Worm (Caenorhabditis elegans): ENCODE measurements around the gene str-47.

str-47 gene

DNA sequence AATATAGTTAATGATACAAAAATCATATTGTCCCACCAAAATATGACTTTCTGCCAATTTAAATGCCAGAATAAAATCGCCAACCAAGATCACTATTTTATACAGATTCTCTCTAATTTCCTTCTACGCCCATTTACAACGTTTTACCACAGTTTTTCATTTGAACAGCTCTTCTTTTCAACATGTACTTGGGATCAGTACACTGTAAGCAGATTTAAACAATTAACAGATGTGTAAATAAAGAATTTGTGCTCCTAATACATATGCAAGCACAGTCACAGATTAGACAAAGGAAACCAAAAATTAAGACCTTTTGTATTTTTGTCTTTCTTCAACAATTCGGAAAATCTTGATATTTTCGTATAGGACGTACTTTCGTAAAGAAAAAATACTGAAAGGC is 2.1 kb upstream of the str-47 start, which contains the start of gene F07C4.11:
TSS of gene F07C4.11 (minus strand) at position 101 of the 400 bp plus-strand sequence.
- TF ChIP-seq ztf-4 (tag; optimal IDR thresholded peaks at IDR 0.05): no peak
- no peak for TF ChIP-seq ztf-11 (tag; optimal IDR thresholded peaks at IDR 0.05)
- TF ChIP-seq lin-39 (tag; optimal IDR thresholded peaks at IDR 0.05): no peak
- no peak for TF ChIP-seq blmp-1 (tag; optimal IDR thresholded peaks at IDR 0.05; ENCODE audit: insufficient read depth)
- TF ChIP-seq egl-27 (tag; optimal IDR thresholded peaks at IDR 0.05): no peak
- no peak for TF ChIP-seq mbf-1 (tag; optimal IDR thresholded peaks at IDR 0.05)
- no peak for TF ChIP-seq nhr-11 (tag; optimal IDR thresholded peaks at IDR 0.05)
- no peak for TF ChIP-seq nhr-23 (tag; optimal IDR thresholded peaks at IDR 0.05)
- no peak for TF ChIP-seq skn-1 (tag; optimal IDR thresholded peaks at IDR 0.05)
- TF ChIP-seq mdl-1 (tag; optimal IDR thresholded peaks at IDR 0.05): no peak
- TF ChIP-seq R02D3.7 (tag; optimal IDR thresholded peaks at IDR 0.05): no peak
- TF ChIP-seq mab-5 (tag; optimal IDR thresholded peaks at IDR 0.05): no peak
- no peak for TF ChIP-seq lin-11 (tag; optimal IDR thresholded peaks at IDR 0.05)
- no peak for TF ChIP-seq nhr-129 (tag; optimal IDR thresholded peaks at IDR 0.05)
- TF ChIP-seq dmd-4 (tag; optimal IDR thresholded peaks at IDR 0.05): no peak
- no peak for TF ChIP-seq zag-1 (tag; optimal IDR thresholded peaks at IDR 0.05)
- TF ChIP-seq unc-55 (GFP tag; optimal IDR thresholded peaks at IDR 0.05): no peak

- TF ChIP-seq elt-3 (tag; optimal IDR thresholded peaks at IDR 0.05) (no peak), ceh-82 (tag; optimal IDR thresholded peaks at IDR 0.05) (no peak), ztf-11 (tag; optimal IDR thresholded peaks at IDR 0.05) (no peak), zag-1 (tag; optimal IDR thresholded peaks at IDR 0.05) (no peak), Y55F3AM.14 (GFP tag; optimal IDR thresholded peaks at IDR 0.05) (no peak), lsy-2 (tag; optimal IDR thresholded peaks at IDR 0.05) (no peak), ZK546.5 (tag; optimal IDR thresholded peaks at IDR 0.05) (no peak), sma-3 (GFP tag; optimal IDR thresholded peaks at IDR 0.05) (no peak), mbf-1 (tag; optimal IDR thresholded peaks at IDR 0.05) (no peak), nhr-6 (tag; optimal IDR thresholded peaks at IDR 0.05) (no peak), ceh-16 (tag; optimal IDR thresholded peaks at IDR 0.05) (no peak), unc-62 (GFP tag; optimal IDR thresholded peaks at IDR 0.05) (no peak), alr-1 (tag; optimal IDR thresholded peaks at IDR 0.05) (no peak), nhr-10 (tag; optimal IDR thresholded peaks at IDR 0.05) (no peak), ztf-1 (GFP tag; conservative IDR thresholded peaks at IDR 0.05) (no peak)
Observed at ce11 chrV:7647147-7647546, 1.6 kb downstream of the str-47 start.

DNA sequence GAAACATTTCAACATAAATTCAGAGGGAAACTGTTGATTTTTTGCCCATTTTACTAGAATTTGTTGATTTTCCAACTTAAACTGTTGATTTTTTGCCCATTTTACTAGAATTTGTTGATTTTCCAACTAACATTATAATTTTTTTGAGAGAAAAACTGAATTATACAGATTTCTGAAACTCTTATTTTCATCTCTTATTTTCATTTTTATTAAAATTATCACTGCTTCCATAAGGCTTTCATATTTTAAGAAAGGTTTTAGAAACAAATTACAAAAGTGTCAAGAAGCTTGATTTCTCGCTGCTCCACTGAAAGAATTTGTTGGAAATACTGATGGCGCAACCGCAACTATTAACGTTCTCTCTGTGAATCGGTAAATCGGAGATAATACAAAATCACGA is 4.4 kb downstream of the str-47 start:
- no peak for TF ChIP-seq lin-13 (GFP tag; optimal IDR thresholded peaks at IDR 0.05)
- TF ChIP-seq lsy-2 (tag; optimal IDR thresholded peaks at IDR 0.05): no peak
- TF ChIP-seq crh-2 (tag; optimal IDR thresholded peaks at IDR 0.05): no peak
- no peak for TF ChIP-seq fos-1 (tag; optimal IDR thresholded peaks at IDR 0.05)
- no peak for TF ChIP-seq sma-9 (GFP tag; optimal IDR thresholded peaks at IDR 0.05)
- TF ChIP-seq sma-9 (tag; optimal IDR thresholded peaks at IDR 0.05): no peak
- no peak for TF ChIP-seq ceh-82 (tag; optimal IDR thresholded peaks at IDR 0.05)
- TF ChIP-seq lin-39 (tag; optimal IDR thresholded peaks at IDR 0.05): no peak
- no peak for TF ChIP-seq unc-39 (tag; optimal IDR thresholded peaks at IDR 0.05)
- TF ChIP-seq blmp-1 (tag; optimal IDR thresholded peaks at IDR 0.05; ENCODE audit: insufficient read depth): no peak
- no peak for TF ChIP-seq skn-1 (tag; optimal IDR thresholded peaks at IDR 0.05)
- TF ChIP-seq ceh-16 (tag; optimal IDR thresholded peaks at IDR 0.05): no peak
- no peak for TF ChIP-seq unc-62 (GFP tag; optimal IDR thresholded peaks at IDR 0.05)

DNA sequence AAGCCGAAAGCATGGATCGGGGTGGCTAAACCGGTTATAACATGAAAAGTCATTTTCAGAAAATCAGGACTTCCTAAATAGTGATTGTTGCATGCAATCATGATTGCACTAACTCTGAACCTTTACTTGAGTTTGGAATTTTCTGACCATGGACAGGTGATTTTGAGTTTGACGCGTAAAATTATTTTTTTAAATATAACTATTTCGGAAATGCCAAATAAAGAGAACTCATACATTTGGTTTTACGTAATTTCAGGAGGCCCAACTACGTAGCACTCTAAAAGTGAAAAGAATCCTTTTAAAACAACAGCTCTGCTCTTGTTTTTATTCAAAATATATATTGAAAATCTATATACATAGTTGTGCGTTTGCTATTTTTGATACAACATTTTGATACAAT is 6.2 kb downstream of the str-47 start, which contains the start of gene srh-234:
TSS of gene srh-234 (minus strand) at position 101 of the 400 bp plus-strand sequence.
- TF ChIP-seq fos-1 (tag; optimal IDR thresholded peaks at IDR 0.05): no peak
- no peak for TF ChIP-seq elt-1 (tag; optimal IDR thresholded peaks at IDR 0.05)
- TF ChIP-seq nhr-237 (tag; optimal IDR thresholded peaks at IDR 0.05): no peak
- TF ChIP-seq lin-39 (tag; optimal IDR thresholded peaks at IDR 0.05): no peak
- no peak for TF ChIP-seq nhr-10 (tag; optimal IDR thresholded peaks at IDR 0.05)

DNA sequence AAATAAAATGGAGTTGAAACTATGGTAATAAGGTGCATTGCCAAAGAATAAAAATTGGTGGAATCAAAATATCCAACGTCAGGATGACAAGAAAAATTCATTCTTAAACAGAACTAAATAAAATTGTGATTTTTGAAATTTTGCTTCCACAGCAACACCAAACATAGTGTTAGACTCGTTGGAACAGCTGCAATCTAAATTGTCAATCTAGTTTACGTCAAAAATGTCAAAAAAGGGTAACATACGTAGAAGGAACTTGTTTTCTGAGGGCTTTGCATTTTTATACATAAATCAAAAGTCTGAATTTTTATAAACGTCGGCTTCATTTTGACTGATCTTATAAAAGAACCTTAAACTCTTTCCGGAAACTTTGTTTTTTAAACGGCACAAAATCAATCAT is 8.0 kb downstream of the str-47 start, which contains the start of gene srh-200:
TSS of gene srh-200 (minus strand) at position 101 of the 400 bp plus-strand sequence.
- TF ChIP-seq mbf-1 (tag; optimal IDR thresholded peaks at IDR 0.05) (no peak), ama-1 (optimal IDR thresholded peaks at IDR 0.05) (no peak)
